Worm (Caenorhabditis elegans) whole organism, young adult: ENCODE results near the gene T05G5.4.

Experiments
- B0019.2 ChIP-seq: fragments of 200-800 bp; sonication (Bioruptor generic); conservative IDR thresholded peaks from 2 replicates; pipeline ENCODE4 v1.3.6; 2022; ENCODE audit warnings: missing genetic modification reagents, missing genetic modification characterization, missing compliant biosample characterization
- B0035.1 ChIP-seq: sonication (generic microtip); optimal IDR thresholded peaks from 2 replicates; lab custom pipeline; 2016; ENCODE audit warnings: missing genetic modification characterization, mild to moderate bottlenecking, missing compliant biosample characterization, missing genotype, missing genetic modification reagents
- B0261.1 ChIP-seq: sonication (generic microtip); optimal IDR thresholded peaks from 2 replicates; lab custom pipeline; 2016; ENCODE audit warnings: mild to moderate bottlenecking, missing genetic modification characterization, moderate library complexity, missing compliant biosample characterization
- B0336.3 ChIP-seq: fragments of 200-800 bp; sonication (Bioruptor generic); IDR thresholded peaks from 2 replicates; pipeline ENCODE4 v1.3.6; 2022; ENCODE audit warnings: missing genetic modification characterization, missing compliant biosample characterization
- F10E7.11 ChIP-seq: sonication (generic microtip); optimal IDR thresholded peaks from 2 replicates; lab custom pipeline; 2017; ENCODE audit warnings: mild to moderate bottlenecking, missing genetic modification characterization, moderate library complexity, missing compliant biosample characterization
- F39B2.1 ChIP-seq: fragments of 200-800 bp; sonication (Bioruptor generic); IDR thresholded peaks from 2 replicates; pipeline ENCODE4 v1.3.6; 2022; ENCODE audit warnings: missing genetic modification reagents, missing genetic modification characterization, missing compliant biosample characterization
- F52B5.7 ChIP-seq: sonication (generic microtip); optimal IDR thresholded peaks from 2 replicates; lab custom pipeline; 2016; ENCODE audit warnings: mild to moderate bottlenecking, missing genetic modification characterization, missing compliant biosample characterization
- F57A8.1 ChIP-seq: fragments of 200-800 bp; sonication (Bioruptor generic); optimal IDR thresholded peaks from 2 replicates; lab custom pipeline; 2018; ENCODE audit warnings: mild to moderate bottlenecking, missing genetic modification characterization, moderate library complexity, missing compliant biosample characterization
- F57C9.4 ChIP-seq: sonication (generic microtip); optimal IDR thresholded peaks from 2 replicates; lab custom pipeline; 2017; ENCODE audit warnings: mild to moderate bottlenecking, missing genetic modification characterization, missing compliant biosample characterization
- K11D2.4 ChIP-seq: fragments of 200-800 bp; sonication (Bioruptor generic); IDR thresholded peaks from 2 replicates; pipeline ENCODE4 v1.3.6; 2022; ENCODE audit warnings: missing genetic modification reagents, missing genetic modification characterization, missing compliant biosample characterization
- Y53F4B.3 ChIP-seq: fragments of 200-800 bp; sonication (Bioruptor generic); IDR thresholded peaks from 2 replicates; pipeline ENCODE4 v1.3.6; 2022; ENCODE audit warnings: missing genetic modification reagents, missing genetic modification characterization, missing compliant biosample characterization
- Y53G8AR.9 ChIP-seq: fragments of 200-800 bp; sonication (Bioruptor generic); conservative IDR thresholded peaks from 2 replicates; pipeline ENCODE4 v1.3.6; 2022; ENCODE audit warnings: missing genetic modification reagents, missing genetic modification characterization, missing compliant biosample characterization
- ama-1 ChIP-seq, 3 experiments: fragments of 150-350 bp in 1 of 3; sonication (generic microtip) in 2 of 3; optimal IDR thresholded peaks; 2 replicates each; lab custom pipeline; 2014 to 2018; ENCODE audit warnings: missing biosample characterization in 2 of 3, missing genetic modification characterization in 2 of 3, missing genetic modification reagents in 2 of 3
- atf-7 ChIP-seq: sonication (generic microtip); optimal IDR thresholded peaks from 2 replicates; lab custom pipeline; 2017; ENCODE audit warnings: mild to moderate bottlenecking, missing genetic modification characterization, missing compliant biosample characterization
- attf-5 ChIP-seq: fragments of 200-800 bp; sonication (Bioruptor generic); optimal IDR thresholded peaks from 2 replicates; lab custom pipeline; 2018; ENCODE audit warnings: mild to moderate bottlenecking, missing genetic modification characterization, missing compliant biosample characterization
- cebp-1 ChIP-seq, 2 experiments: fragments of 200-800 bp in 1 of 2; sonication (Bioruptor generic) in 1 of 2; sonication (generic microtip) in 1 of 2; IDR thresholded peaks in 1 of 2; optimal IDR thresholded peaks in 1 of 2; 2 replicates each; pipeline versions ENCODE4 v1.3.6 to Lab custom; 2017 to 2022; ENCODE audit warnings: missing compliant biosample characterization in 2 of 2, missing genetic modification characterization in 2 of 2, mild to moderate bottlenecking in 1 of 2, missing genetic modification reagents in 1 of 2, moderate library complexity in 1 of 2
- cebp-2 ChIP-seq: fragments of 200-800 bp; sonication (Bioruptor generic); IDR thresholded peaks from 2 replicates; pipeline ENCODE4 v1.3.6; 2022; ENCODE audit warnings: missing genetic modification characterization, missing compliant biosample characterization
- ceh-40 ChIP-seq: fragments of 200-800 bp; sonication (Bioruptor generic); IDR thresholded peaks from 2 replicates; pipeline ENCODE4 v1.3.6; 2022; ENCODE audit warnings: missing genetic modification characterization, missing compliant biosample characterization
- ceh-58 ChIP-seq: fragments of 200-800 bp; sonication (Bioruptor generic); IDR thresholded peaks from 2 replicates; pipeline ENCODE4 v1.3.6; 2022; ENCODE audit warnings: missing genetic modification characterization, missing compliant biosample characterization
- egrh-3 ChIP-seq: fragments of 200-800 bp; sonication (Bioruptor generic); IDR thresholded peaks from 2 replicates; pipeline ENCODE4 v1.3.6; 2022; ENCODE audit warnings: missing genetic modification reagents, missing genetic modification characterization, missing compliant biosample characterization
- ekl-4 ChIP-seq: fragments of 200-800 bp; sonication (Bioruptor generic); IDR thresholded peaks from 2 replicates; pipeline ENCODE4 v1.3.6; 2022; ENCODE audit warnings: missing genetic modification reagents, missing genetic modification characterization, missing compliant biosample characterization
- hmg-1.2 ChIP-seq: fragments of 200-800 bp; sonication (Bioruptor generic); IDR thresholded peaks from 2 replicates; pipeline ENCODE4 v1.3.6; 2022; ENCODE audit warnings: missing genetic modification reagents, missing genetic modification characterization, missing compliant biosample characterization
- hrde-1 ChIP-seq: sonication (generic microtip); optimal IDR thresholded peaks from 2 replicates; lab custom pipeline; 2016; ENCODE audit warnings: missing genetic modification characterization, mild to moderate bottlenecking, missing compliant biosample characterization, moderate library complexity, missing genotype, missing genetic modification reagents, borderline replicate concordance
- hsf-1 ChIP-seq: fragments of 200-800 bp; sonication (Bioruptor generic); IDR thresholded peaks from 2 replicates; pipeline ENCODE4 v1.3.6; 2022; ENCODE audit warnings: missing genetic modification reagents, missing genetic modification characterization, missing compliant biosample characterization
- let-526 ChIP-seq: fragments of 200-800 bp; sonication (Bioruptor generic); IDR thresholded peaks from 2 replicates; pipeline ENCODE4 v1.3.6; 2022; ENCODE audit warnings: missing genetic modification reagents, missing genetic modification characterization, missing compliant biosample characterization
- let-607 ChIP-seq, 2 experiments: fragments of 200-800 bp in 1 of 2; sonication (Bioruptor generic) in 1 of 2; sonication (generic microtip) in 1 of 2; optimal IDR thresholded peaks; 2 replicates each; lab custom pipeline; 2016 to 2018; ENCODE audit warnings: mild to moderate bottlenecking in 2 of 2, missing compliant biosample characterization in 2 of 2, missing genetic modification characterization in 2 of 2, moderate library complexity in 2 of 2, missing genotype in 1 of 2
- lin-40 ChIP-seq: sonication (generic microtip); optimal IDR thresholded peaks from 2 replicates; lab custom pipeline; 2016; ENCODE audit warnings: missing genetic modification characterization, mild to moderate bottlenecking, missing compliant biosample characterization, missing genotype, missing genetic modification reagents
- lin-54 ChIP-seq: fragments of 200-800 bp; sonication (Bioruptor generic); optimal IDR thresholded peaks from 2 replicates; lab custom pipeline; 2018; ENCODE audit warnings: mild to moderate bottlenecking, missing genetic modification characterization, missing compliant biosample characterization
- lir-1 ChIP-seq: fragments of 200-800 bp; sonication (Bioruptor generic); conservative IDR thresholded peaks from 2 replicates; pipeline ENCODE4 v1.3.6; 2022; ENCODE audit warnings: missing genetic modification reagents, missing genetic modification characterization, missing compliant biosample characterization
- madf-3 ChIP-seq: fragments of 200-800 bp; sonication (Bioruptor generic); IDR thresholded peaks from 2 replicates; pipeline ENCODE4 v1.3.6; 2022; ENCODE audit warnings: missing genetic modification reagents, missing genetic modification characterization, missing compliant biosample characterization
- madf-6 ChIP-seq: fragments of 200-800 bp; sonication (Bioruptor generic); IDR thresholded peaks from 2 replicates; pipeline ENCODE4 v1.3.6; 2022; ENCODE audit warnings: missing genetic modification reagents, missing genetic modification characterization, missing compliant biosample characterization
- mes-4 ChIP-seq: sonication (generic microtip); optimal IDR thresholded peaks from 2 replicates; lab custom pipeline; 2016; ENCODE audit warnings: missing genotype, missing genetic modification characterization, missing compliant biosample characterization
- nhr-120 ChIP-seq: fragments of 200-800 bp; sonication (Bioruptor generic); IDR thresholded peaks from 2 replicates; pipeline ENCODE4 v1.3.6; 2022; ENCODE audit warnings: missing genetic modification characterization, missing compliant biosample characterization
- nhr-179 ChIP-seq: sonication (generic microtip); optimal IDR thresholded peaks from 2 replicates; lab custom pipeline; 2016; ENCODE audit warnings: mild to moderate bottlenecking, missing genetic modification characterization, missing compliant biosample characterization
- pbrm-1 ChIP-seq: fragments of 200-800 bp; sonication (Bioruptor generic); IDR thresholded peaks from 2 replicates; pipeline ENCODE4 v1.3.6; 2022; ENCODE audit warnings: missing genetic modification reagents, missing genetic modification characterization, missing compliant biosample characterization
- rec-8 ChIP-seq, 2 experiments: sonication (generic microtip); optimal IDR thresholded peaks; 2 replicates each; lab custom pipeline; 2016; ENCODE audit warnings: mild to moderate bottlenecking in 2 of 2, missing genetic modification characterization in 2 of 2, missing genetic modification reagents in 2 of 2, missing genotype in 2 of 2, missing biosample characterization in 1 of 2, missing compliant biosample characterization in 1 of 2, moderate library complexity in 1 of 2
- repo-1 ChIP-seq: sonication (generic microtip); optimal IDR thresholded peaks from 2 replicates; lab custom pipeline; 2017; ENCODE audit warnings: mild to moderate bottlenecking, missing genetic modification characterization, missing compliant biosample characterization
- snpc-1.1 ChIP-seq: sonication (generic microtip); optimal IDR thresholded peaks from 2 replicates; lab custom pipeline; 2017; ENCODE audit warnings: missing genetic modification characterization, mild to moderate bottlenecking, missing compliant biosample characterization, antibody characterized with exemption, moderate library complexity, missing genotype, missing genetic modification reagents; ENCODE audit not compliant: insufficient read depth
- snpc-3.4 ChIP-seq: sonication (generic microtip); optimal IDR thresholded peaks from 2 replicates; lab custom pipeline; 2017; ENCODE audit warnings: missing genetic modification characterization, mild to moderate bottlenecking, missing compliant biosample characterization, antibody characterized with exemption, moderate library complexity, missing genotype, missing genetic modification reagents
- sptf-2 ChIP-seq: fragments of 200-800 bp; sonication (Bioruptor generic); optimal IDR thresholded peaks from 2 replicates; lab custom pipeline; 2018; ENCODE audit warnings: mild to moderate bottlenecking, missing genetic modification characterization, missing compliant biosample characterization
- tlf-1 ChIP-seq: fragments of 200-800 bp; sonication (Bioruptor generic); optimal IDR thresholded peaks from 2 replicates; lab custom pipeline; 2018; ENCODE audit warnings: mild to moderate bottlenecking, missing genetic modification characterization, missing compliant biosample characterization

The T05G5.4 gene

DNA sequence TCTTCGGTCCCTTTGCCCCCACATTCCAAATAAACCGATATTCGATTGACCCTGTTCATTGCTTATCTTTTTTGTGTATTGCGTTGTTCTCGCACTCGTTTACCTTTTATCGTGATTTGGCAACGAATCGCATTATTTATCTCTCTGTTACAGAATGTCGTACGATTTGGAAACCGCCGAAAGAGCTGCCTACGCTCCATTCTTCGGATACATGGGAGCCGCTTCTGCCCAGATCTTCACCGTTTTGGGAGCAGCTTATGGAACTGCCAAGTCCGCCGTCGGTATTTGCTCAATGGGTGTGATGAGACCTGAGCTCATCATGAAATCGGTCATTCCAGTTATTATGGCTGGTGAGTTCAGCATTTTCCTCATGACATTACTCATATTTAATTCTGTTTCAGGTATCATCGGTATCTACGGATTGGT lies 33.3 kb downstream of the T05G5.4 start, which contains the start of gene vha-2 (continued):
- no peak for TF ChIP-seq nhr-179
- no peak for TF ChIP-seq sptf-2 (GFP tag; lab: Kevin White, UChicago)
- peak; percentile 57 for TF ChIP-seq madf-6
- peak; percentile 75 for TF ChIP-seq pbrm-1 (GFP tag; lab: Robert Waterston, UW)
- TF ChIP-seq ekl-4: peak; percentile 80
- TF ChIP-seq hsf-1 (GFP tag; lab: Robert Waterston, UW): peak; percentile 76
- TF ChIP-seq ceh-40 (GFP tag; lab: Robert Waterston, UW): 0 out of 2 replicates have a peak, but pooled peaks have one; percentile 8
- no peak for TF ChIP-seq F39B2.1 (GFP tag; lab: Robert Waterston, UW)
- no peak for TF ChIP-seq Y53F4B.3
- no peak for TF ChIP-seq let-526 (GFP tag; lab: Robert Waterston, UW)

DNA sequence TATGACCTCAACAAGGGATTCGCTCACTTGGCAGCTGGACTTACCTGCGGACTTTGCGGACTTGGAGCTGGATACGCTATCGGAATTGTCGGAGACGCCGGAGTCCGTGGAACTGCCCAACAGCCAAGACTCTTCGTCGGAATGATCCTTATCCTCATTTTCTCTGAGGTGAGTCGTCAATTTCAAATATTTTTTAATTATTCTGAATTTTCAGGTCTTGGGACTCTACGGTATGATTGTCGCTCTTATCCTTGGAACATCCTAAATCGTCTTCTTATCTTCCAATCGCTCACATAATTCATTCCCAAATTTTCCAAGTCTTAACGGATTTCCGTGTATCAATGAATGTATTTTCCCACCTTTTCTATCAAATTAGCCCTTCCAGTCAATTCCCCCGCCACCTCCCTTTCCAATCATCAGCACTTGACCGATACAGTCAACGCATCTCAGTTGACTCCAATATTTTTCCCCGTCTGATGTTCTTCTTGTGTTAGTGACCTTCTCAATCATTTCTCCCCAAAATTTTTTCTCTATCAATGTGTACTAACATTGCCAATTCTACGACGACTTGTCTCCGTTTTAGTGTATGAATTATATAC lies 33.8 kb downstream of the T05G5.4 start, which contains the start of gene R10E11.6:
R10E11.6 (plus strand) TSS at position 524 of the 599 bp plus-strand sequence.
- TF ChIP-seq ama-1 (optimal IDR thresholded peaks at IDR 0.05; lab: Kevin White, UChicago): no peak
- TF ChIP-seq ama-1 (GFP tag; optimal IDR thresholded peaks at IDR 0.05; lab: Kevin White, UChicago): no peak
- peak in 1 of 2 experiments; percentile 19 for TF ChIP-seq rec-8 (tag; optimal IDR thresholded peaks at IDR 0.05; lab: Kevin White, UChicago)
- no peak for TF ChIP-seq repo-1 (tag; lab: Kevin White, UChicago)

DNA sequence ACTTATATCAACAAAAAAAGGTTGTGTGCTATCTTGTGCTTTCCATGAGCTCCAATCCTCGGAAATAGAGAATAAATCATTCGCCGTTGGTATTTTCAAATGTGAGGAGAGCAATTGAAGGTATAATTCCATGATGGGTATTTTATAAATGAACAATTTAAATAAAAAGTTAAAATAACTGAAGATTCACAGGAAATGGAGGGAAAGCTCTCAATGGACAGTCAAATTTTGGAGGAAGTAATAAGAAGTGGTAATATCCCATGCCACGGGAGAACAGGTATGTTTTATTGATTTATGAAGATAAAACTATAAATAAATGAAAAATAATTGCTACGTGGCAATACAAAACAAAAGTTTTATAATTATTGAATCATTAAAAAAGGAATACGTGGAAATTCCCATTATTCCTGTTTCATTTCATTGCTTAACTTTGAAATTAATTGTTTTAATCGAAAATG lies 34.4 kb downstream of the T05G5.4 start:
- 0 out of 2 replicates have a peak, but pooled peaks have one; percentile 15 for TF ChIP-seq pbrm-1 (GFP tag; lab: Robert Waterston, UW)
- TF ChIP-seq let-607 (tag; optimal IDR thresholded peaks at IDR 0.05; lab: Kevin White, UChicago): peak; percentile 21 to 35
- peak; percentile 61 for TF ChIP-seq atf-7 (tag; lab: Kevin White, UChicago)
- TF ChIP-seq tlf-1: peak; percentile 42
- TF ChIP-seq mes-4 (tag; lab: Kevin White, UChicago): no peak
- peak; percentile 42 for TF ChIP-seq madf-6
- no peak for TF ChIP-seq F57A8.1 (GFP tag; lab: Kevin White, UChicago)
- no peak for TF ChIP-seq egrh-3 (GFP tag; lab: Robert Waterston, UW)
- TF ChIP-seq K11D2.4: no peak
- peak; percentile 7 for TF ChIP-seq B0035.1
- TF ChIP-seq snpc-3.4 (tag; lab: Kevin White, UChicago): no peak
- TF ChIP-seq F52B5.7 (tag; lab: Kevin White, UChicago): no peak
- TF ChIP-seq ekl-4: peak; percentile 17; the same call in 1 of the 2 replicates
- no peak for TF ChIP-seq snpc-1.1 (tag; lab: Kevin White, UChicago)
- TF ChIP-seq lir-1: no peak
- no peak for TF ChIP-seq cebp-1 (GFP tag; IDR thresholded peaks at IDR 0.05; lab: Robert Waterston, UW)
- peak; percentile 29 for TF ChIP-seq cebp-1 (tag; optimal IDR thresholded peaks at IDR 0.05; lab: Kevin White, UChicago)
- peak; percentile 50; the same call in 1 of the 2 replicates for TF ChIP-seq B0336.3 (GFP tag; lab: Robert Waterston, UW)
- TF ChIP-seq B0261.1 (tag; lab: Kevin White, UChicago): no peak
- TF ChIP-seq cebp-2 (GFP tag; lab: Robert Waterston, UW): 0 out of 2 replicates have a peak, but pooled peaks have one; percentile 36
- peak; percentile 80 for TF ChIP-seq F57C9.4 (tag; lab: Kevin White, UChicago)
- peak; percentile 38 for TF ChIP-seq lin-40 (tag; lab: Kevin White, UChicago)
- no peak for TF ChIP-seq lin-54 (GFP tag; lab: Kevin White, UChicago)
- 0 out of 2 replicates have a peak, but pooled peaks have one; percentile 60 for TF ChIP-seq ceh-58
- no peak for TF ChIP-seq nhr-120 (GFP tag; lab: Robert Waterston, UW)
- TF ChIP-seq hmg-1.2: peak; percentile 22; the same call in 1 of the 2 replicates
- TF ChIP-seq B0019.2 (GFP tag; lab: Robert Waterston, UW): no peak
- 0 out of 2 replicates have a peak, but pooled peaks have one; percentile 54 for TF ChIP-seq Y53G8AR.9 (GFP tag; lab: Robert Waterston, UW)
- peak; percentile 85 for TF ChIP-seq madf-3 (GFP tag; lab: Robert Waterston, UW)
- TF ChIP-seq hrde-1 (tag; lab: Kevin White, UChicago): peak; percentile 6
- 0 out of 2 replicates have a peak, but pooled peaks have one; percentile 54 for TF ChIP-seq hsf-1 (GFP tag; lab: Robert Waterston, UW)
- TF ChIP-seq F10E7.11 (tag; lab: Kevin White, UChicago): peak; percentile 62
- peak; percentile 21 for TF ChIP-seq attf-5 (GFP tag; lab: Kevin White, UChicago)
